Worm (Caenorhabditis elegans) whole organism, L4 larva: ENCODE results near the gene rbm-39.

ENCODE experiments used
- ceh-82 ChIP-seq: sonication (generic microtip); optimal IDR thresholded peaks from 2 replicates; lab custom pipeline; 2017; ENCODE audit warnings: missing biosample characterization, missing genetic modification characterization
- ctbp-1 ChIP-seq: fragments of 200-800 bp; sonication (Bioruptor generic); IDR thresholded peaks from 2 replicates; pipeline ENCODE4 v1.3.6; 2022; ENCODE audit warnings: missing genetic modification reagents, missing genetic modification characterization, missing compliant biosample characterization
- nhr-10 ChIP-seq: fragments of 150-350 bp; optimal IDR thresholded peaks from 2 replicates; lab custom pipeline; 2014; ENCODE audit warnings: missing biosample characterization, missing genetic modification characterization
- nhr-11 ChIP-seq: fragments of 150-350 bp; optimal IDR thresholded peaks from 2 replicates; lab custom pipeline; 2014; ENCODE audit warnings: missing biosample characterization, missing genetic modification characterization
- nhr-237 ChIP-seq: sonication (generic microtip); optimal IDR thresholded peaks from 2 replicates; lab custom pipeline; 2017; ENCODE audit warnings: missing biosample characterization, missing genetic modification characterization
- nhr-6 ChIP-seq: fragments of 150-350 bp; optimal IDR thresholded peaks from 2 replicates; lab custom pipeline; 2014; ENCODE audit warnings: missing biosample characterization, missing genetic modification characterization
- skn-1 ChIP-seq: fragments of 150-350 bp; optimal IDR thresholded peaks from 2 replicates; lab custom pipeline; 2014; ENCODE audit warnings: missing biosample characterization, missing genetic modification characterization
- snpc-1.2 ChIP-seq: fragments of 200-800 bp; sonication (Bioruptor generic); IDR thresholded peaks from 2 replicates; pipeline ENCODE4 v1.3.6; 2022; ENCODE audit warnings: missing genetic modification reagents, missing genetic modification characterization, missing compliant biosample characterization

DNA sequence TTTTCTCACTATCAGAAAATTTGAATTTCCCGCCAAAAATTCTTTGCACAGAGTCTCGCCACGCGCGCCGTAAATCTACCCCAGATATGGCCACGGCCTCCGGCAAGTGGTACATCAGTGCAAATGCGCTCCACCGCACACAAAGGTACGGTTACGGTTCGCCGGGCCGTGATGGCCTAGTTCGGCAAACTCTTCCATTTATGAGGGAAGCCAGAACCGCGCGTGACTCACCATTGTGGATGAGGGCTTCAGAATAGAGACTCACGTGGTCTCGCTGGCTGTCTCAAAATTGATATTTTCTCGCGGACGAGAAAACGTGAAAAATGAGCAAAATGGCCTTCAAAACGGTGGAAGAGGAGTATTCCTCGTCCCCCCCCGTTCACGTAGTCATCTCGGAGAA, 7.4 kb downstream of the rbm-39 start:
- TF ChIP-seq nhr-10 (tag; lab: Kevin White, UChicago) (no peak), nhr-11 (no peak), nhr-237 (no peak), ceh-82 (tag; lab: Kevin White, UChicago) (no peak), nhr-6 (tag; lab: Kevin White, UChicago) (no peak), skn-1 (tag; lab: Kevin White, UChicago) (no peak), ctbp-1 (GFP tag; lab: Robert Waterston, UW) (no peak), snpc-1.2 (GFP tag; lab: Robert Waterston, UW) (no peak)
